Worm (Caenorhabditis elegans) whole organism, L3 larva: ENCODE measurements around the gene clec-194.

Experiments used
- nhr-12 ChIP-seq: fragments of 150-350 bp; optimal IDR thresholded peaks from 2 replicates; lab custom pipeline; 2014; ENCODE audit warnings: missing biosample characterization, missing genetic modification characterization
- nhr-25 ChIP-seq: sonication (generic microtip); optimal IDR thresholded peaks from 2 replicates; lab custom pipeline; 2017; ENCODE audit warnings: missing biosample characterization, missing genetic modification characterization

- TF ChIP-seq nhr-12 (tag; lab: Kevin White, UChicago), result no peak
- no peak for TF ChIP-seq nhr-25 (tag; lab: Kevin White, UChicago)
Measured at ce11 chrIV:16813825-16814224, 17.6 kb upstream of the clec-194 start, which contains the start of gene Y116A8A.2.
